Worm (Caenorhabditis elegans) whole organism, L2 larva: Measurements from ENCODE around the gene nhr-135.

Experiments used
- F13H6.1 ChIP-seq: sonication (generic microtip); optimal IDR thresholded peaks from 2 replicates; lab custom pipeline; 2016; ENCODE audit warnings: missing genetic modification characterization, missing compliant biosample characterization
- ama-1 ChIP-seq: fragments of 150-350 bp; optimal IDR thresholded peaks from 2 replicates; lab custom pipeline; 2018; ENCODE audit warnings: inconsistent platforms
- ceh-82 ChIP-seq: fragments of 150-350 bp; optimal IDR thresholded peaks from 2 replicates; lab custom pipeline; 2014; ENCODE audit warnings: missing biosample characterization, missing genetic modification characterization
- crh-2 ChIP-seq: sonication (generic microtip); optimal IDR thresholded peaks from 2 replicates; lab custom pipeline; 2017; ENCODE audit warnings: missing biosample characterization, missing genetic modification characterization
- dmd-4 ChIP-seq: sonication (generic microtip); optimal IDR thresholded peaks from 2 replicates; lab custom pipeline; 2017; ENCODE audit warnings: missing biosample characterization, missing genetic modification characterization
- egl-27 ChIP-seq: sonication (generic microtip); optimal IDR thresholded peaks from 3 replicates; lab custom pipeline; 2017; ENCODE audit warnings: missing biosample characterization, missing genetic modification reagents, missing genetic modification characterization
- lin-13 ChIP-seq: fragments of 150-350 bp; optimal IDR thresholded peaks from 2 replicates; lab custom pipeline; 2014; ENCODE audit warnings: missing biosample characterization, missing genetic modification reagents, missing genetic modification characterization
- nhr-12 ChIP-seq: fragments of 150-350 bp; optimal IDR thresholded peaks from 2 replicates; lab custom pipeline; 2014; ENCODE audit warnings: missing biosample characterization, missing genetic modification characterization
- nhr-237 ChIP-seq: fragments of 150-350 bp; optimal IDR thresholded peaks from 2 replicates; lab custom pipeline; 2014; ENCODE audit warnings: missing biosample characterization, missing genetic modification characterization
- nhr-77 ChIP-seq: fragments of 150-350 bp; optimal IDR thresholded peaks from 2 replicates; lab custom pipeline; 2014; ENCODE audit warnings: missing biosample characterization, missing genetic modification characterization
- skn-1 ChIP-seq: sonication (generic microtip); optimal IDR thresholded peaks from 2 replicates; lab custom pipeline; 2017; ENCODE audit warnings: missing biosample characterization, missing genetic modification characterization
- unc-39 ChIP-seq: fragments of 150-350 bp; optimal IDR thresholded peaks from 2 replicates; lab custom pipeline; 2014; ENCODE audit warnings: missing biosample characterization, missing genetic modification characterization

DNA sequence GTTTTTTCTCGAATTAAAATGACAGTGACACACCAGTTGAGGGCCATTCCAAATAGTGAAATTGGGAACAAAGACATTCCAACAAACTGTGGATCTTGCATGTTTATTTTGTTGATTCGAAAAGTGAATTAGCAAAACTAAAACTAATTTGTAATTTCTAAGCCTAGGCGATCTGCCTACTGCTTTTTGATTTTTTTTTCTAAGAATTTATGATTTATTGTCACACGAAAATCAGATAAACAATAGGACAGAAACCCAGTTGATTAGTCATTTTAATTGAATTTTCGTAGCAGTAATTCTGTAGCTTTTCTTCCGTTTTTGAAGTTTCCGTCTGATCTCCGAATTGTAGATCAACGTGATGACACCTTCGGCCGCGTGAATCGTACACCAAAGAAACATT, 25.2 kb upstream of the nhr-135 start, which contains the start of gene srx-33:
- TF ChIP-seq crh-2 (tag; lab: Kevin White, UChicago) (no peak), nhr-12 (no peak), egl-27 (no peak), ama-1 (no peak), ceh-82 (tag; lab: Kevin White, UChicago) (no peak), F13H6.1 (tag; lab: Kevin White, UChicago) (no peak), nhr-237 (no peak), skn-1 (tag; lab: Kevin White, UChicago) (no peak), unc-39 (no peak), dmd-4 (tag; lab: Kevin White, UChicago) (no peak), lin-13 (GFP tag; lab: Kevin White, UChicago) (no peak), nhr-77 (tag; lab: Kevin White, UChicago) (no peak)
